Fruit fly (Drosophila melanogaster) whole organism, embryonic: Measurements from ENCODE around the gene Jarid2.
A peak's percentile ranks its signal among the peaks of the same experiment; 100 is the strongest.

Experiments
- CG10209 ChIP-seq: fragments of 200-800 bp; sonication (Bioruptor generic); optimal IDR thresholded peaks from 3 replicates; lab custom pipeline; 2017; ENCODE audit warnings: missing biosample characterization, mild to moderate bottlenecking, missing genetic modification characterization, missing genetic modification reagents
- CG11398 ChIP-seq: fragments of 200-800 bp; sonication (Bioruptor generic); optimal IDR thresholded peaks from 2 replicates; lab custom pipeline; 2016; ENCODE audit warnings: missing biosample characterization, missing genetic modification characterization
- CG12071 ChIP-seq: fragments of 200-800 bp; sonication (Bioruptor generic); optimal IDR thresholded peaks from 3 replicates; lab custom pipeline; 2018; ENCODE audit warnings: missing biosample characterization, mild to moderate bottlenecking, missing genetic modification characterization
- CG14441 ChIP-seq: fragments of 200-800 bp; sonication (Bioruptor generic); IDR thresholded peaks from 2 replicates; pipeline ENCODE4 v1.3.6; 2022; ENCODE audit warnings: missing biosample characterization, missing genetic modification characterization
- CG14860 ChIP-seq: fragments of 200-800 bp; sonication (Bioruptor generic); IDR thresholded peaks from 3 replicates; pipeline ENCODE4 v1.3.6; 2022; ENCODE audit warnings: missing biosample characterization, missing genetic modification characterization; ENCODE audit not compliant: partially characterized antibody
- CG15011 ChIP-seq: fragments of 200-800 bp; sonication (Bioruptor generic); optimal IDR thresholded peaks from 3 replicates; lab custom pipeline; 2018; ENCODE audit warnings: missing biosample characterization, mild to moderate bottlenecking, missing genetic modification characterization
- CG15514 ChIP-seq: fragments of 200-800 bp; sonication (Bioruptor generic); optimal IDR thresholded peaks from 3 replicates; lab custom pipeline; 2017; ENCODE audit warnings: missing biosample characterization, missing genetic modification characterization, mild to moderate bottlenecking, moderate library complexity, missing genetic modification reagents
- CG16863 ChIP-seq: fragments of 200-800 bp; sonication (Bioruptor generic); optimal IDR thresholded peaks from 3 replicates; lab custom pipeline; 2016; ENCODE audit warnings: missing biosample characterization, missing genetic modification characterization
- CG2116 ChIP-seq: fragments of 200-800 bp; sonication (Bioruptor generic); optimal IDR thresholded peaks from 3 replicates; lab custom pipeline; 2018; ENCODE audit warnings: missing biosample characterization, mild to moderate bottlenecking, missing genetic modification characterization
- CG2120 ChIP-seq: fragments of 200-800 bp; sonication (Bioruptor generic); optimal IDR thresholded peaks from 3 replicates; lab custom pipeline; 2016; ENCODE audit warnings: missing biosample characterization, missing genetic modification characterization
- CG2202 ChIP-seq: fragments of 200-800 bp; sonication (Bioruptor generic); optimal IDR thresholded peaks from 2 replicates; lab custom pipeline; 2018; ENCODE audit warnings: missing biosample characterization, mild to moderate bottlenecking, missing genetic modification characterization
- CG2875 ChIP-seq: fragments of 200-800 bp; sonication (Bioruptor generic); optimal IDR thresholded peaks from 2 replicates; lab custom pipeline; 2017; ENCODE audit warnings: missing biosample characterization, mild to moderate bottlenecking, missing genetic modification characterization, missing genetic modification reagents
- CG33213 ChIP-seq: fragments of 200-800 bp; sonication (Bioruptor generic); optimal IDR thresholded peaks from 3 replicates; lab custom pipeline; 2016; ENCODE audit warnings: missing biosample characterization, missing genetic modification characterization
- CG4282 ChIP-seq: fragments of 200-800 bp; sonication (Bioruptor generic); optimal IDR thresholded peaks from 2 replicates; lab custom pipeline; 2016; ENCODE audit warnings: missing biosample characterization, missing genetic modification characterization
- CG6654 ChIP-seq: fragments of 200-800 bp; sonication (Bioruptor generic); optimal IDR thresholded peaks from 2 replicates; lab custom pipeline; 2017; ENCODE audit warnings: missing biosample characterization, mild to moderate bottlenecking, missing genetic modification characterization
- CG6765 ChIP-seq: fragments of 200-800 bp; sonication (Bioruptor generic); optimal IDR thresholded peaks from 3 replicates; lab custom pipeline; 2017; ENCODE audit warnings: missing biosample characterization, mild to moderate bottlenecking, missing genetic modification characterization
- CG7357 ChIP-seq: fragments of 200-800 bp; sonication (Bioruptor generic); IDR thresholded peaks from 3 replicates; pipeline ENCODE4 v1.3.6; 2022; ENCODE audit warnings: missing biosample characterization, missing genetic modification characterization
- CG7372 ChIP-seq: fragments of 200-800 bp; sonication (Bioruptor generic); IDR thresholded peaks from 2 replicates; pipeline ENCODE4 v1.3.6; 2022; ENCODE audit warnings: missing biosample characterization, missing genetic modification characterization
- D19B ChIP-seq: fragments of 200-800 bp; sonication (Bioruptor generic); optimal IDR thresholded peaks from 2 replicates; lab custom pipeline; 2017; ENCODE audit warnings: missing biosample characterization, mild to moderate bottlenecking, missing genetic modification characterization
- Dbx ChIP-seq: fragments of 200-800 bp; sonication (Bioruptor generic); IDR thresholded peaks from 3 replicates; pipeline ENCODE4 v1.3.6; 2022; ENCODE audit warnings: missing biosample characterization, missing genetic modification characterization
- E2f2 ChIP-seq: fragments of 200-800 bp; sonication (Bioruptor generic); IDR thresholded peaks from 2 replicates; pipeline ENCODE4 v1.3.6; 2022; ENCODE audit warnings: missing biosample characterization, missing genetic modification characterization
- Fer1 ChIP-seq: fragments of 200-800 bp; sonication (Bioruptor generic); optimal IDR thresholded peaks from 2 replicates; lab custom pipeline; 2017; ENCODE audit warnings: missing biosample characterization, mild to moderate bottlenecking, missing genetic modification characterization
- H2.0 ChIP-seq: fragments of 200-800 bp; sonication (Bioruptor generic); IDR thresholded peaks from 2 replicates; pipeline ENCODE4 v1.3.6; 2022; ENCODE audit warnings: missing biosample characterization, missing genetic modification characterization
- HmgD ChIP-seq: fragments of 200-800 bp; sonication (Bioruptor generic); optimal IDR thresholded peaks from 3 replicates; lab custom pipeline; 2016; ENCODE audit warnings: missing biosample characterization, missing genetic modification characterization
- HmgZ ChIP-seq: fragments of 200-800 bp; sonication (Bioruptor generic); optimal IDR thresholded peaks from 2 replicates; lab custom pipeline; 2018; ENCODE audit warnings: missing biosample characterization, mild to moderate bottlenecking, missing genetic modification characterization
- Hr39 ChIP-seq: fragments of >200 bp; optimal IDR thresholded peaks from 2 replicates; lab custom pipeline; 2017
- Jarid2 ChIP-seq: fragments of 200-800 bp; sonication (Bioruptor generic); optimal IDR thresholded peaks from 3 replicates; lab custom pipeline; 2017; ENCODE audit warnings: mild to moderate bottlenecking, missing biosample characterization, missing genetic modification reagents, missing genetic modification characterization
- Spps ChIP-seq: fragments of 200-800 bp; sonication (Bioruptor generic); optimal IDR thresholded peaks from 2 replicates; lab custom pipeline; 2018; ENCODE audit warnings: missing biosample characterization, mild to moderate bottlenecking, missing genetic modification characterization
- Vsx1 ChIP-seq: fragments of 200-800 bp; sonication (Bioruptor generic); optimal IDR thresholded peaks from 2 replicates; lab custom pipeline; 2017; ENCODE audit warnings: missing biosample characterization, mild to moderate bottlenecking, missing genetic modification characterization, missing genetic modification reagents
- YL-1 ChIP-seq: fragments of 200-800 bp; sonication (Bioruptor generic); optimal IDR thresholded peaks from 3 replicates; lab custom pipeline; 2017; ENCODE audit warnings: missing biosample characterization, mild to moderate bottlenecking, missing genetic modification characterization
- ab ChIP-seq: fragments of 200-800 bp; sonication (Bioruptor generic); optimal IDR thresholded peaks from 2 replicates; lab custom pipeline; 2016; ENCODE audit warnings: missing biosample characterization, missing genetic modification characterization
- ac ChIP-seq: fragments of 200-800 bp; sonication (Bioruptor generic); optimal IDR thresholded peaks from 3 replicates; lab custom pipeline; 2017; ENCODE audit warnings: missing biosample characterization, mild to moderate bottlenecking, missing genetic modification characterization
- amos ChIP-seq: fragments of 200-800 bp; sonication (Bioruptor generic); IDR thresholded peaks from 2 replicates; pipeline ENCODE4 v1.3.6; 2022; ENCODE audit warnings: missing biosample characterization, missing genetic modification characterization; ENCODE audit not compliant: partially characterized antibody
- aop ChIP-seq: fragments of 200-800 bp; sonication (Bioruptor generic); IDR thresholded peaks from 2 replicates; pipeline ENCODE4 v1.3.6; 2022; ENCODE audit warnings: missing biosample characterization, missing genetic modification characterization
- bbx ChIP-seq: fragments of 200-800 bp; sonication (Bioruptor generic); IDR thresholded peaks from 2 replicates; pipeline ENCODE4 v1.3.6; 2022; ENCODE audit warnings: missing biosample characterization, missing genetic modification characterization; ENCODE audit not compliant: partially characterized antibody
- corto ChIP-seq: fragments of 200-800 bp; sonication (Bioruptor generic); optimal IDR thresholded peaks from 2 replicates; lab custom pipeline; 2016; ENCODE audit warnings: missing biosample characterization, mild to moderate bottlenecking, missing genetic modification characterization, moderate library complexity
- croc ChIP-seq: fragments of 200-800 bp; sonication (Bioruptor generic); conservative IDR thresholded peaks from 3 replicates; pipeline ENCODE4 v1.3.6; 2022; ENCODE audit warnings: missing biosample characterization, missing genetic modification characterization
- cwo ChIP-seq: fragments of 200-800 bp; sonication (Bioruptor generic); optimal IDR thresholded peaks from 3 replicates; lab custom pipeline; 2017; ENCODE audit warnings: missing biosample characterization, missing genetic modification characterization, mild to moderate bottlenecking, moderate library complexity, missing genetic modification reagents
- dan ChIP-seq: fragments of 200-800 bp; sonication (Bioruptor generic); IDR thresholded peaks from 2 replicates; pipeline ENCODE4 v1.3.6; 2022; ENCODE audit warnings: missing biosample characterization, missing genetic modification characterization
- dimm ChIP-seq: fragments of 200-800 bp; sonication (Bioruptor generic); IDR thresholded peaks from 2 replicates; pipeline ENCODE4 v1.3.6; 2022; ENCODE audit warnings: missing biosample characterization, missing genetic modification characterization
- fd96Cb ChIP-seq: fragments of 200-800 bp; sonication (Bioruptor generic); optimal IDR thresholded peaks from 2 replicates; lab custom pipeline; 2018; ENCODE audit warnings: missing biosample characterization, mild to moderate bottlenecking, missing genetic modification characterization, moderate library complexity
- grn ChIP-seq: fragments of 200-800 bp; sonication (Bioruptor generic); optimal IDR thresholded peaks from 3 replicates; lab custom pipeline; 2017; ENCODE audit warnings: missing biosample characterization, missing genetic modification characterization
- gt ChIP-seq: fragments of 200-800 bp; sonication (Bioruptor generic); IDR thresholded peaks from 2 replicates; pipeline ENCODE4 v1.3.6; 2022; ENCODE audit warnings: missing biosample characterization, missing genetic modification characterization
- kah ChIP-seq: fragments of 200-800 bp; sonication (Bioruptor generic); optimal IDR thresholded peaks from 2 replicates; lab custom pipeline; 2018; ENCODE audit warnings: missing biosample characterization, mild to moderate bottlenecking, missing genetic modification characterization
- luna ChIP-seq: fragments of 200-800 bp; sonication (Bioruptor generic); optimal IDR thresholded peaks from 2 replicates; lab custom pipeline; 2016; ENCODE audit warnings: missing biosample characterization, missing genetic modification characterization
- p53 ChIP-seq: fragments of 200-800 bp; sonication (Bioruptor generic); optimal IDR thresholded peaks from 2 replicates; lab custom pipeline; 2016; ENCODE audit warnings: missing biosample characterization, missing genetic modification characterization
- pros ChIP-seq: fragments of 200-800 bp; sonication (Bioruptor generic); optimal IDR thresholded peaks from 3 replicates; lab custom pipeline; 2019; ENCODE audit warnings: missing biosample characterization, mild to moderate bottlenecking, missing genetic modification characterization, moderate library complexity
- pum ChIP-seq: fragments of 200-800 bp; sonication (Bioruptor generic); optimal IDR thresholded peaks from 2 replicates; lab custom pipeline; 2016; ENCODE audit warnings: missing biosample characterization, missing genetic modification characterization
- sug ChIP-seq: fragments of 200-800 bp; optimal IDR thresholded peaks from 2 replicates; lab custom pipeline; 2019; ENCODE audit warnings: missing biosample characterization, mild to moderate bottlenecking, missing genetic modification characterization, moderate library complexity
- tup ChIP-seq: fragments of 200-800 bp; sonication (Bioruptor generic); optimal IDR thresholded peaks from 2 replicates; lab custom pipeline; 2016; ENCODE audit warnings: missing biosample characterization, mild to moderate bottlenecking, missing genetic modification characterization, moderate library complexity
- z ChIP-seq: fragments of 200-800 bp; sonication (Bioruptor generic); IDR thresholded peaks from 3 replicates; pipeline ENCODE4 v1.3.6; 2022; ENCODE audit warnings: missing biosample characterization, missing genetic modification characterization

Gene Jarid2

dm6 chr3L:9461670-9462246, 15.1 kb upstream of the Jarid2 start:
- TF ChIP-seq CG15011 (GFP tag; lab: Kevin White, UChicago), result no peak
- no peak for TF ChIP-seq CG2116 (GFP tag; lab: Kevin White, UChicago)
- TF ChIP-seq corto (GFP tag; lab: Kevin White, UChicago), result no peak
- no peak for TF ChIP-seq YL-1 (GFP tag; lab: Kevin White, UChicago)
- TF ChIP-seq Dbx, result no peak
- TF ChIP-seq CG33213 (GFP tag; lab: Kevin White, UChicago), result peak; percentile 29
- TF ChIP-seq CG2120 (GFP tag; lab: Kevin White, UChicago), result no peak
- TF ChIP-seq tup (GFP tag; lab: Kevin White, UChicago), result no peak
- TF ChIP-seq croc (GFP tag; lab: Robert Waterston, UW), result no peak
- no peak for TF ChIP-seq Hr39 (lab: Kevin White, UChicago)
- TF ChIP-seq CG11398, result no peak
- no peak for TF ChIP-seq gt (GFP tag; lab: Robert Waterston, UW)
- TF ChIP-seq Vsx1, result no peak
- TF ChIP-seq HmgZ (tag; lab: Kevin White, UChicago), result peak; percentile 19
- TF ChIP-seq CG16863 (GFP tag; lab: Kevin White, UChicago), result no peak
- peak; percentile 10 for TF ChIP-seq Jarid2 (GFP tag; lab: Kevin White, UChicago)
- TF ChIP-seq dimm (GFP tag; lab: Robert Waterston, UW), result no peak
- TF ChIP-seq luna (GFP tag; lab: Kevin White, UChicago), result no peak
- TF ChIP-seq CG2202, result no peak
- no peak for TF ChIP-seq p53 (GFP tag; lab: Kevin White, UChicago)
- no peak for TF ChIP-seq aop
- TF ChIP-seq H2.0, result peak; percentile 51
- peak; percentile 73 for TF ChIP-seq pros (GFP tag; lab: Kevin White, UChicago)
- TF ChIP-seq CG2875 (GFP tag; lab: Kevin White, UChicago), result no peak
- TF ChIP-seq Fer1 (GFP tag; lab: Kevin White, UChicago), result no peak
- peak; percentile 59 for TF ChIP-seq kah
- no peak for TF ChIP-seq z (GFP tag; lab: Robert Waterston, UW)
- TF ChIP-seq bbx (GFP tag; lab: Robert Waterston, UW), result 0 out of 2 replicates have a peak, but pooled peaks have one; percentile 55
- TF ChIP-seq CG14860 (GFP tag; lab: Robert Waterston, UW), result no peak
- TF ChIP-seq E2f2 (GFP tag; lab: Robert Waterston, UW), result no peak; the same call in 1 of the 2 replicates
- peak; percentile 29 for TF ChIP-seq ac (GFP tag; lab: Kevin White, UChicago)
- peak; percentile 48; the same call in 1 of the 2 replicates for TF ChIP-seq CG14441
- TF ChIP-seq amos (GFP tag; lab: Robert Waterston, UW), result no peak
- TF ChIP-seq CG6654 (GFP tag; lab: Kevin White, UChicago), result peak; percentile 27
- no peak for TF ChIP-seq ab
- no peak for TF ChIP-seq CG7372 (GFP tag; lab: Robert Waterston, UW)
- no peak for TF ChIP-seq D19B
- no peak for TF ChIP-seq CG10209
- no peak for TF ChIP-seq CG6765 (GFP tag; lab: Kevin White, UChicago)
- TF ChIP-seq HmgD (GFP tag; lab: Kevin White, UChicago), result no peak
- TF ChIP-seq dan (GFP tag; lab: Robert Waterston, UW), result no peak
- TF ChIP-seq sug, result no peak
- TF ChIP-seq CG4282, result no peak
- no peak for TF ChIP-seq pum (GFP tag; lab: Kevin White, UChicago)
- peak; percentile 10; the same call in 1 of the 3 replicates for TF ChIP-seq CG7357
- no peak for TF ChIP-seq cwo (GFP tag; lab: Kevin White, UChicago)
- peak; percentile 70 for TF ChIP-seq grn (GFP tag; lab: Kevin White, UChicago)
- TF ChIP-seq CG12071 (GFP tag; lab: Kevin White, UChicago), result peak; percentile 58
- TF ChIP-seq fd96Cb, result peak; percentile 42
- TF ChIP-seq CG15514, result peak; percentile 21
- TF ChIP-seq Spps, result peak; percentile 12
